Fruit fly (Drosophila melanogaster) whole organism, embryonic: ENCODE results near the gene Arp6.

Experiments
- Aef1 ChIP-seq: fragments of 200-800 bp; sonication (Bioruptor generic); IDR thresholded peaks from 3 replicates; pipeline ENCODE4 v1.3.6; 2022; ENCODE audit warnings: missing biosample characterization, missing genetic modification characterization
- BEAF-32 ChIP-seq: fragments of 200-800 bp; sonication (Bioruptor generic); optimal IDR thresholded peaks from 3 replicates; lab custom pipeline; 2017; ENCODE audit warnings: missing biosample characterization, missing genetic modification characterization, mild to moderate bottlenecking, moderate library complexity, missing genetic modification reagents
- CG1024 ChIP-seq: fragments of 200-800 bp; sonication (Bioruptor generic); IDR thresholded peaks from 2 replicates; pipeline ENCODE4 v1.3.6; 2022; ENCODE audit warnings: missing biosample characterization, missing genetic modification characterization
- CG10565 ChIP-seq: fragments of 200-800 bp; sonication (Bioruptor generic); optimal IDR thresholded peaks from 3 replicates; lab custom pipeline; 2016; ENCODE audit warnings: missing biosample characterization, mild to moderate bottlenecking, missing genetic modification characterization
- CG11504 ChIP-seq: fragments of 200-800 bp; sonication (Bioruptor generic); optimal IDR thresholded peaks from 3 replicates; lab custom pipeline; 2019; ENCODE audit warnings: missing biosample characterization, mild to moderate bottlenecking, missing genetic modification characterization, moderate library complexity
- CG12391 ChIP-seq: fragments of 200-800 bp; sonication (Bioruptor generic); optimal IDR thresholded peaks from 3 replicates; lab custom pipeline; 2018; ENCODE audit warnings: missing biosample characterization, mild to moderate bottlenecking, missing genetic modification characterization, moderate library complexity
- CG12659 ChIP-seq: fragments of 200-800 bp; sonication (Bioruptor generic); optimal IDR thresholded peaks from 3 replicates; lab custom pipeline; 2017; ENCODE audit warnings: mild to moderate bottlenecking, missing biosample characterization, missing genetic modification reagents, missing genetic modification characterization
- CG1603 ChIP-seq: fragments of 200-800 bp; sonication (Bioruptor generic); optimal IDR thresholded peaks from 2 replicates; lab custom pipeline; 2019; ENCODE audit warnings: missing biosample characterization, mild to moderate bottlenecking, missing genetic modification characterization, moderate library complexity
- CG2116 ChIP-seq: fragments of 200-800 bp; sonication (Bioruptor generic); optimal IDR thresholded peaks from 3 replicates; lab custom pipeline; 2018; ENCODE audit warnings: missing biosample characterization, mild to moderate bottlenecking, missing genetic modification characterization
- CG30020 ChIP-seq: fragments of 200-800 bp; optimal IDR thresholded peaks from 2 replicates; lab custom pipeline; 2019; ENCODE audit warnings: missing biosample characterization, mild to moderate bottlenecking, missing genetic modification characterization, moderate library complexity
- CG30403 ChIP-seq: fragments of 200-800 bp; sonication (Bioruptor generic); optimal IDR thresholded peaks from 3 replicates; lab custom pipeline; 2016; ENCODE audit warnings: missing biosample characterization, missing genetic modification characterization
- CG7745 ChIP-seq: fragments of 200-800 bp; sonication (Bioruptor generic); optimal IDR thresholded peaks from 2 replicates; lab custom pipeline; 2018; ENCODE audit warnings: missing biosample characterization, mild to moderate bottlenecking, missing genetic modification characterization, moderate library complexity
- CG7839 ChIP-seq: fragments of 200-800 bp; sonication (Bioruptor generic); optimal IDR thresholded peaks from 3 replicates; lab custom pipeline; 2018; ENCODE audit warnings: missing biosample characterization, mild to moderate bottlenecking, missing genetic modification characterization, moderate library complexity
- CG9932 ChIP-seq: fragments of 200-800 bp; sonication (Bioruptor generic); IDR thresholded peaks from 2 replicates; pipeline ENCODE4 v1.3.6; 2022; ENCODE audit warnings: missing biosample characterization, missing genetic modification characterization
- Dip2 ChIP-seq: fragments of 200-800 bp; sonication (Bioruptor generic); IDR thresholded peaks from 2 replicates; pipeline ENCODE4 v1.3.6; 2022; ENCODE audit warnings: missing biosample characterization, missing genetic modification characterization
- Doc2 ChIP-seq: fragments of 200-800 bp; sonication (Bioruptor generic); IDR thresholded peaks from 2 replicates; pipeline ENCODE4 v1.3.6; 2022; ENCODE audit warnings: missing biosample characterization, missing genetic modification characterization
- Dref ChIP-seq: fragments of 200-800 bp; sonication (Bioruptor generic); IDR thresholded peaks from 2 replicates; pipeline ENCODE4 v1.3.6; 2022; ENCODE audit warnings: missing biosample characterization, missing genetic modification characterization
- E2f2 ChIP-seq: fragments of 200-800 bp; sonication (Bioruptor generic); IDR thresholded peaks from 2 replicates; pipeline ENCODE4 v1.3.6; 2022; ENCODE audit warnings: missing biosample characterization, missing genetic modification characterization
- Elba2 ChIP-seq: fragments of 200-800 bp; sonication (Bioruptor generic); optimal IDR thresholded peaks from 3 replicates; lab custom pipeline; 2016; ENCODE audit warnings: missing biosample characterization, missing genetic modification characterization
- MBD-R2 ChIP-seq: fragments of 200-800 bp; sonication (Bioruptor generic); IDR thresholded peaks from 2 replicates; pipeline ENCODE4 v1.3.6; 2022; ENCODE audit warnings: missing biosample characterization, missing genetic modification characterization
- MESR4 ChIP-seq: fragments of 200-800 bp; sonication (Bioruptor generic); optimal IDR thresholded peaks from 2 replicates; lab custom pipeline; 2018; ENCODE audit warnings: missing biosample characterization, mild to moderate bottlenecking, missing genetic modification characterization, moderate library complexity
- Opbp ChIP-seq: fragments of 200-800 bp; sonication (Bioruptor generic); IDR thresholded peaks from 3 replicates; pipeline ENCODE4 v1.3.6; 2022; ENCODE audit warnings: missing biosample characterization, missing genetic modification characterization; ENCODE audit not compliant: partially characterized antibody
- Poxn ChIP-seq: fragments of 200-800 bp; sonication (Bioruptor generic); IDR thresholded peaks from 2 replicates; pipeline ENCODE4 v1.3.6; 2022; ENCODE audit warnings: missing biosample characterization, missing genetic modification characterization
- Trl ChIP-seq, 3 experiments: fragments of >200 bp in 2 of 3; fragments of 200-800 bp in 1 of 3; sonication (Bioruptor generic) in 1 of 3; optimal IDR thresholded peaks; 2 replicates in 1 of 3; 3 replicates in 2 of 3; lab custom pipeline; 2016 to 2017; ENCODE audit warnings: missing biosample characterization in 1 of 3, missing genetic modification characterization in 1 of 3
- Xrp1 ChIP-seq: fragments of 200-800 bp; sonication (Bioruptor generic); IDR thresholded peaks from 2 replicates; pipeline ENCODE4 v1.3.6; 2022; ENCODE audit warnings: missing biosample characterization, missing genetic modification characterization
- YL-1 ChIP-seq: fragments of 200-800 bp; sonication (Bioruptor generic); optimal IDR thresholded peaks from 3 replicates; lab custom pipeline; 2017; ENCODE audit warnings: missing biosample characterization, mild to moderate bottlenecking, missing genetic modification characterization
- chm ChIP-seq: fragments of 200-800 bp; sonication (Bioruptor generic); IDR thresholded peaks from 2 replicates; pipeline ENCODE4 v1.3.6; 2022; ENCODE audit warnings: missing biosample characterization, missing genetic modification characterization
- dimm ChIP-seq: fragments of 200-800 bp; sonication (Bioruptor generic); IDR thresholded peaks from 2 replicates; pipeline ENCODE4 v1.3.6; 2022; ENCODE audit warnings: missing biosample characterization, missing genetic modification characterization
- gcm ChIP-seq: fragments of 200-800 bp; sonication (Bioruptor generic); optimal IDR thresholded peaks from 2 replicates; lab custom pipeline; 2019; ENCODE audit warnings: missing biosample characterization, mild to moderate bottlenecking, missing genetic modification characterization, moderate library complexity
- hb ChIP-seq: fragments of 200-800 bp; sonication (Bioruptor generic); IDR thresholded peaks from 3 replicates; pipeline ENCODE4 v1.3.6; 2022; ENCODE audit warnings: missing biosample characterization, missing genetic modification characterization; ENCODE audit not compliant: partially characterized antibody
- knrl ChIP-seq: fragments of 200-800 bp; sonication (Bioruptor generic); IDR thresholded peaks from 3 replicates; pipeline ENCODE4 v1.3.6; 2022; ENCODE audit warnings: missing biosample characterization, missing genetic modification characterization; ENCODE audit not compliant: partially characterized antibody
- nerfin-2 ChIP-seq: fragments of 200-800 bp; sonication (Bioruptor generic); IDR thresholded peaks from 2 replicates; pipeline ENCODE4 v1.3.6; 2022; ENCODE audit warnings: missing biosample characterization, missing genetic modification characterization; ENCODE audit not compliant: partially characterized antibody
- p53 ChIP-seq: fragments of 200-800 bp; sonication (Bioruptor generic); optimal IDR thresholded peaks from 2 replicates; lab custom pipeline; 2016; ENCODE audit warnings: missing biosample characterization, missing genetic modification characterization
- psq ChIP-seq: fragments of 200-800 bp; sonication (Bioruptor generic); optimal IDR thresholded peaks from 2 replicates; lab custom pipeline; 2017; ENCODE audit warnings: missing biosample characterization, missing genetic modification characterization
- sens ChIP-seq: fragments of 200-800 bp; sonication (Bioruptor generic); peaks from one replicate; lab custom pipeline; 2016; ENCODE audit warnings: missing biosample characterization, missing genetic modification characterization
- slbo ChIP-seq: fragments of 200-800 bp; sonication (Bioruptor generic); IDR thresholded peaks from 2 replicates; pipeline ENCODE4 v1.3.6; 2022; ENCODE audit warnings: missing biosample characterization, missing genetic modification characterization
- sob ChIP-seq: fragments of 200-800 bp; sonication (Bioruptor generic); IDR thresholded peaks from 2 replicates; pipeline ENCODE4 v1.3.6; 2022; ENCODE audit warnings: missing biosample characterization, missing genetic modification characterization
- sqz ChIP-seq: fragments of 200-800 bp; sonication (Bioruptor generic); optimal IDR thresholded peaks from 3 replicates; lab custom pipeline; 2018; ENCODE audit warnings: missing biosample characterization, mild to moderate bottlenecking, missing genetic modification characterization
- vvl ChIP-seq: fragments of 200-800 bp; sonication (Bioruptor generic); IDR thresholded peaks from 2 replicates; pipeline ENCODE4 v1.3.6; 2022; ENCODE audit warnings: missing biosample characterization, missing genetic modification characterization
- wdn ChIP-seq: fragments of 200-800 bp; sonication (Bioruptor generic); IDR thresholded peaks from 2 replicates; pipeline ENCODE4 v1.3.6; 2022; ENCODE audit warnings: missing biosample characterization, missing genetic modification characterization
- zen2 ChIP-seq: fragments of 200-800 bp; sonication (Bioruptor generic); IDR thresholded peaks from 3 replicates; pipeline ENCODE4 v1.3.6; 2022; ENCODE audit warnings: missing biosample characterization, missing genetic modification characterization; ENCODE audit not compliant: partially characterized antibody
- zfh1 ChIP-seq: fragments of 200-800 bp; sonication (Bioruptor generic); IDR thresholded peaks from 3 replicates; pipeline ENCODE4 v1.3.6; 2022; ENCODE audit warnings: missing biosample characterization, missing genetic modification characterization
- zfh2 ChIP-seq: fragments of 200-800 bp; sonication (Bioruptor generic); optimal IDR thresholded peaks from 2 replicates; lab custom pipeline; 2016; ENCODE audit warnings: missing biosample characterization, missing genetic modification characterization

Arp6 gene

DNA sequence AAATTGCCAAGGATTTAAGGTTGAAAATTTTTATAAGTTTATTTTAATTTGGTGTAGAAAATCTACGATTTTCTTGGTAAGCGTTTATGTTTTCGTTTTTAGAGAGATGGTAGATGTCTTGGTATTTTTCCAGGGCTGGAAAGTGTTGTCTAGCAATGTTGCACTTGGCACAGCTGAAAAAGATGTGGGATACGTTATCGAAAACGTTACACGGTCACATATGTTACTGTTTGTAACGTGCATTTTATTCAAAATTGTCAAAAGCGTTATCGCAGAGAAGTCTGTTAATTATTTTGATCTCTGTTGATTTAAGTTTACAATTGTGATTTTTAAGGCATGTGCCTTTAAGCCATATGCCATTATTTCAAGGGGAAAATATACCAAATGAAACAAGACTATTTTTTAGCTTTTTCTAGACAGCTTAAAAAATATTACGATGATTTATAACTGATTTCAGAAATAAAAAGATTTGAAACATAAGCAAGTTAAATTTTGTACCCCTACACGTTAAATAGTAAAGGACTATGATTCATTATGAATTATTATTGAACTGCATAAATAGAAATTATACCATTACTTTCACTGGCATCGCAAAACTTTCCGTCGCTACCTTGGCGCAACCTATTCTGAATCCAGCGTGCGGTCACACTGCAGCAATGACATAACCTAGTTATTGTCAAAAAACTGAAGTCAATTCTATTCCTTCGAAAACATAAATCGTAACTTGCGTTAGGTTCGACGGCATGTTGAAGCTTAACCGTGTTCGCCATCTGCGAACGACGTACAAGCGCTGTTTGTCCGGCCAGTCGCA, 48.7 kb upstream of the Arp6 start, which contains the start of the genes Paf-AHalpha and mRpS30 (continued):
- peak; percentile 99 for TF ChIP-seq CG1603 (tag; lab: Kevin White, UChicago)
- peak; percentile 52 for TF ChIP-seq YL-1 (GFP tag; lab: Kevin White, UChicago)
- TF ChIP-seq zfh2 (GFP tag; lab: Kevin White, UChicago), result peak; percentile 1
- no peak for TF ChIP-seq gcm (GFP tag; lab: Kevin White, UChicago)
- TF ChIP-seq Opbp (GFP tag; lab: Robert Waterston, UW), result peak; percentile 18; the same call in 1 of the 3 replicates
- TF ChIP-seq CG12659, result peak; percentile 23
- TF ChIP-seq Elba2 (GFP tag; lab: Kevin White, UChicago), result no peak
- 0 out of 3 replicates have a peak, but pooled peaks have one; percentile 28 for TF ChIP-seq zfh1 (GFP tag; lab: Robert Waterston, UW)
- TF ChIP-seq CG12391 (tag; lab: Kevin White, UChicago), result peak; percentile 5
- TF ChIP-seq Dref, result peak; percentile 68
- no peak for TF ChIP-seq hb
- peak; percentile 31; the same call in 1 of the 2 replicates for TF ChIP-seq CG9932
- TF ChIP-seq Trl (optimal IDR thresholded peaks at IDR 0.05; lab: Kevin White, UChicago), result no peak
- TF ChIP-seq Trl (GFP tag; optimal IDR thresholded peaks at IDR 0.05; lab: Kevin White, UChicago), result no peak
- peak; percentile 56 for TF ChIP-seq MBD-R2 (GFP tag; lab: Robert Waterston, UW)
- no peak for TF ChIP-seq Doc2 (GFP tag; lab: Robert Waterston, UW)
- TF ChIP-seq slbo, result peak; percentile 34; the same call in 1 of the 2 replicates
- no peak for TF ChIP-seq Xrp1 (GFP tag; lab: Robert Waterston, UW)
- TF ChIP-seq knrl (GFP tag; lab: Robert Waterston, UW), result 0 out of 3 replicates have a peak, but pooled peaks have one; percentile 36
- TF ChIP-seq BEAF-32 (GFP tag; lab: Kevin White, UChicago), result peak; percentile 51
- TF ChIP-seq vvl (GFP tag; lab: Robert Waterston, UW), result peak; percentile 25; the same call in 1 of the 2 replicates
- peak; percentile 6 for TF ChIP-seq CG30403 (GFP tag; lab: Kevin White, UChicago)
- TF ChIP-seq sens (GFP tag; lab: Kevin White, UChicago), result peak; percentile 72
- peak; percentile 70 for TF ChIP-seq MESR4
- peak; percentile 98 for TF ChIP-seq CG2116 (GFP tag; lab: Kevin White, UChicago)
- TF ChIP-seq sob (GFP tag; lab: Robert Waterston, UW), result no peak
- TF ChIP-seq zen2 (GFP tag; lab: Robert Waterston, UW), result no peak
- peak; percentile 84 for TF ChIP-seq CG30020 (tag; lab: Kevin White, UChicago)
- TF ChIP-seq sqz (GFP tag; lab: Kevin White, UChicago), result no peak
- TF ChIP-seq Aef1 (GFP tag; lab: Robert Waterston, UW), result no peak
- peak; percentile 26; the same call in 1 of the 2 replicates for TF ChIP-seq E2f2 (GFP tag; lab: Robert Waterston, UW)
- TF ChIP-seq, all 482 proteins: peak for 53

DNA sequence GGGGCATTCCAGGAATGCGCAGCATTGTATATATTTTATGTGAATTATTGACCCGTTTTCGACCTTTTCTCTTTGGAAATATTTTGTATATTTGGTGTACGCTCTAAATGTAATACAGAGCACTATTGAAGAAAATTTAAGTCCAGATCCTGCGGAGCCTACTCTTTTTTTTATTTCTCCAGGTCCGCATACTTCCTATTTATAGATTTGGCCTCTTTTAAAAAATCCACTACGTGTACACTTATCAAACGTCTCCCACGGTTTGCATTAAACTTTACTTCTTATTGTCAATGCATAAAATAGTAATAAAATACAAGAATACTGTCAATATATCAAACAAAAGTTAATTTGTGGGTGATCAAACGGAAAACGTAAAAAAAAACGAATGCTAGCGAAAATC, 46.7 kb upstream of the Arp6 start, which contains the start of gene Efhc1.1:
Gene Efhc1.1, minus strand, starts transcription at position 101 of the 400 bp plus-strand sequence.
- TF ChIP-seq p53 (GFP tag; lab: Kevin White, UChicago) (no peak), CG1024 (GFP tag; lab: Robert Waterston, UW) (no peak), chm (GFP tag; lab: Robert Waterston, UW) (no peak), CG11504 (tag; lab: Kevin White, UChicago) (no peak), Dip2 (GFP tag; lab: Robert Waterston, UW) (no peak), nerfin-2 (GFP tag; lab: Robert Waterston, UW) (no peak), CG7839 (tag; lab: Kevin White, UChicago) (no peak), dimm (GFP tag; lab: Robert Waterston, UW) (no peak), CG7745 (tag; lab: Kevin White, UChicago) (no peak), wdn (GFP tag; lab: Robert Waterston, UW) (no peak), psq (GFP tag; lab: Kevin White, UChicago) (no peak), Poxn (GFP tag; lab: Robert Waterston, UW) (no peak), CG10565 (GFP tag; lab: Kevin White, UChicago) (no peak)
